Worm (Caenorhabditis elegans) whole organism, L3 larva: ENCODE results near the gene sir-2.3.

Experiments used
- ZK546.5 ChIP-seq: sonication (generic microtip); optimal IDR thresholded peaks from 2 replicates; lab custom pipeline; 2017; ENCODE audit warnings: missing biosample characterization, missing genetic modification characterization
- nhr-76 ChIP-seq: fragments of 150-350 bp; sonication (generic microtip); optimal IDR thresholded peaks from 5 replicates; lab custom pipeline; 2014; ENCODE audit warnings: missing biosample characterization, missing genetic modification characterization

- TF ChIP-seq nhr-76 (tag; lab: Kevin White, UChicago) (no peak), ZK546.5 (tag; lab: Kevin White, UChicago) (no peak)
Observed at ce11 chrX:13310763-13311162, 20.7 kb upstream of the sir-2.3 start.
